Worm (Caenorhabditis elegans): ENCODE measurements around the gene srt-53.
A peak's percentile ranks its signal among the peaks of the same experiment; 100 is the strongest.

Gene srt-53

ce11 chrV:7983381-7984052 is 43.3 kb upstream of the srt-53 start, which contains the start of the genes natb-1 and abhd-12 (continued):
- TF ChIP-seq ekl-4 (GFP tag; IDR thresholded peaks at IDR 0.05) (no peak), cebp-1 (GFP tag; IDR thresholded peaks at IDR 0.05) (no peak), cebp-1 (tag; optimal IDR thresholded peaks at IDR 0.05) (peak; percentile 46), F57C9.4 (tag; optimal IDR thresholded peaks at IDR 0.05) (no peak), F10E7.11 (tag; optimal IDR thresholded peaks at IDR 0.05) (no peak), F23B12.7 (tag; optimal IDR thresholded peaks at IDR 0.05; ENCODE audit: insufficient read depth) (peak; percentile 10), ztf-26 (tag; optimal IDR thresholded peaks at IDR 0.05) (no peak), B0336.3 (GFP tag; IDR thresholded peaks at IDR 0.05) (no peak), mcd-1 (GFP tag; IDR thresholded peaks at IDR 0.05) (no peak), snpc-1.1 (tag; optimal IDR thresholded peaks at IDR 0.05; ENCODE audit: insufficient read depth) (no peak), ama-1 (optimal IDR thresholded peaks at IDR 0.05) (no peak), ama-1 (GFP tag; optimal IDR thresholded peaks at IDR 0.05) (no peak), tbp1 (GFP tag; optimal IDR thresholded peaks at IDR 0.05) (no peak)

ce11 chrV:7980993-7981595 is 40.9 kb upstream of the srt-53 start, which contains the start of gene F26D11.1:
F26D11.1 (plus strand) TSS chrV:7981545.
- no peak for TF ChIP-seq K12H6.12 (tag; optimal IDR thresholded peaks at IDR 0.05)
- no peak for TF ChIP-seq hmg-1.2 (GFP tag; IDR thresholded peaks at IDR 0.05)
- no peak for TF ChIP-seq sptf-2 (GFP tag; optimal IDR thresholded peaks at IDR 0.05)
- TF ChIP-seq let-607 (tag; optimal IDR thresholded peaks at IDR 0.05) = no peak
- TF ChIP-seq madf-3 (GFP tag; IDR thresholded peaks at IDR 0.05) = no peak
- peak; percentile 82 for TF ChIP-seq madf-6 (GFP tag; IDR thresholded peaks at IDR 0.05)
- TF ChIP-seq B0035.1 (tag; optimal IDR thresholded peaks at IDR 0.05) = no peak
- TF ChIP-seq let-526 (GFP tag; IDR thresholded peaks at IDR 0.05) = no peak
- no peak for TF ChIP-seq ztf-22 (GFP tag; optimal IDR thresholded peaks at IDR 0.05)
- TF ChIP-seq F57C9.4 (tag; optimal IDR thresholded peaks at IDR 0.05) = no peak
- no peak for TF ChIP-seq ztf-28 (GFP tag; IDR thresholded peaks at IDR 0.05)
- no peak for TF ChIP-seq him-1 (tag; optimal IDR thresholded peaks at IDR 0.05)
- no peak for TF ChIP-seq Y53G8AR.9 (GFP tag; conservative IDR thresholded peaks at IDR 0.05)
- no peak for TF ChIP-seq F55B11.4 (tag; optimal IDR thresholded peaks at IDR 0.05; ENCODE audit: borderline replicate concordance, insufficient read depth)
- peak; percentile 74 for TF ChIP-seq lsl-1 (GFP tag; optimal IDR thresholded peaks at IDR 0.05)
- no peak for TF ChIP-seq bed-1 (GFP tag; IDR thresholded peaks at IDR 0.05)
- TF ChIP-seq ceh-79 (tag; optimal IDR thresholded peaks at IDR 0.05) = no peak
- TF ChIP-seq K11D2.4 (GFP tag; IDR thresholded peaks at IDR 0.05) = no peak
- TF ChIP-seq ama-1 (optimal IDR thresholded peaks at IDR 0.05) = no peak
- no peak for TF ChIP-seq ama-1 (GFP tag; optimal IDR thresholded peaks at IDR 0.05)
- TF ChIP-seq ztf-18 (tag; optimal IDR thresholded peaks at IDR 0.05) = no peak
- TF ChIP-seq ztf-25 (GFP tag; IDR thresholded peaks at IDR 0.05) = no peak
- TF ChIP-seq ceh-58 (GFP tag; IDR thresholded peaks at IDR 0.05) = no peak
- no peak for TF ChIP-seq ztf-26 (tag; optimal IDR thresholded peaks at IDR 0.05)
- peak; percentile 77 for TF ChIP-seq xnd-1 (tag; optimal IDR thresholded peaks at IDR 0.05)
- no peak for TF ChIP-seq nhr-179 (tag; optimal IDR thresholded peaks at IDR 0.05)
- no peak for TF ChIP-seq repo-1 (tag; optimal IDR thresholded peaks at IDR 0.05)
- no peak for TF ChIP-seq atf-7 (tag; optimal IDR thresholded peaks at IDR 0.05)
- TF ChIP-seq T07F8.4 (tag; optimal IDR thresholded peaks at IDR 0.05) = no peak
- no peak for TF ChIP-seq nhr-27 (tag; optimal IDR thresholded peaks at IDR 0.05)
- no peak for TF ChIP-seq F37B4.10 (GFP tag; IDR thresholded peaks at IDR 0.05)
- TF ChIP-seq cebp-2 (GFP tag; IDR thresholded peaks at IDR 0.05) = no peak
- TF ChIP-seq madf-8 (GFP tag; conservative IDR thresholded peaks at IDR 0.05) = peak; percentile 87
